Fruit fly (Drosophila melanogaster): ENCODE results near the gene CG46434.
A peak's percentile ranks its signal among the peaks of the same experiment; 100 is the strongest.

CG46434 gene

dm6 chr3L:19544105-19544504 lies at the start of gene CG46434, which contains the start of gene Dred:
Gene CG46434 (minus strand): TSS chr3L:19544205.
Gene Dred (minus strand): TSS chr3L:19544205.
- TF ChIP-seq noc (tag; optimal IDR thresholded peaks at IDR 0.05): no peak

dm6 chr3L:19590422-19590821 lies 46.4 kb upstream of the CG46434 start, which contains the start of gene CG14100:
Gene CG14100 (minus strand): TSS chr3L:19590524.
- peak; percentile 100 for TF ChIP-seq noc (tag; optimal IDR thresholded peaks at IDR 0.05)

DNA sequence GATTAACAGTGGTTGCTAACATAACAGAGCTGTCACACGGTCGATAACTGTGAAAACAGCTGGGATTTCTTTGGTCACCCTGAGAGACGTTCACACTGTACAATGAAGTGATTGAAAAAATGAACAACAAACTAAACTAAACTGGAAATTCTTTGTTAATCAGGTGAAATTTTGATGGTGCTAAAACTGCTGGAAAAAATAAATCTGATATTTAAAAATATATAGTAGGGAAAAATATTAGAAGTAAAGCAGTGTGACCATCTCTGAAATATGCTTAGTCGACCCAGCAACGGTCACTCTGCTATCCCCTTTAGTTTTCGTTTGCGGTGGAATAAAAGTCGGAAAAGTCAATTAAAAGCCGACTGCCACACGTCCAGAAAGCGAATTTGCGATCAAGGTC lies 42.0 kb upstream of the CG46434 start, which contains the start of the genes CG9231 and CG9330:
CG9231 (minus strand) TSS at position 25 of the 400 bp plus-strand sequence.
CG9330 (plus strand) TSS at position 275 of the 400 bp plus-strand sequence.
- TF ChIP-seq noc (tag; optimal IDR thresholded peaks at IDR 0.05): no peak

- no peak for TF ChIP-seq noc (tag; optimal IDR thresholded peaks at IDR 0.05)
These were observed 40.4 kb upstream of the CG46434 start, which contains the start of gene Shal for dm6 chr3L:19584369-19584915. Gene Shal (minus strand): TSS chr3L:19584568.

DNA sequence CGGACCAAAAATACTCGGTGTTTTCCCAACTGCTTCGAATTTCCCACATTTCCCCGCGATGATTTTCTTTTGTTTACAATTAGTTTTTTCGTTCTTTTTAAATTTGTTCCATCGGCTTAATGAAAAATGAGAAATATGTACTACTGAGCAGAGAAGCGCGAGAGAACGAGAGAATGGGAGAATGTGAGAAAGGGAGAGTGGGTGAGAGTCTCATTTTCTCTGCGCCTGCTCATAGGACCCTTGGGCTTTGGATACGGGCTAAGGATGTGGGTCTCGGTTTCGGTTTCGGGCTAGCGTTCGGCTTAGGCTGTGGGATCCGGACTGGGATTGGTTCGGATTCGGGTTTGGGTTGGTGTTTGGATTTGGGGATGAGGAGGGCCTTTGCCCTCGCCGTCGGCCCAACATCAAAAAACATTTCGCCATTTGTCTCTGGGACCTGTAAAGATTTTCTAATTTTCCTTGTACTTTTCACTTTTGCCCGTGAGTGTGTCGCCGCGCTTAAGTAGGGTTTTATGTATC lies 36.8 kb upstream of the CG46434 start:
- TF ChIP-seq noc (tag; optimal IDR thresholded peaks at IDR 0.05): no peak

- no peak for TF ChIP-seq noc (tag; optimal IDR thresholded peaks at IDR 0.05)
These were observed 35.3 kb upstream of the CG46434 start for dm6 chr3L:19579346-19579745.

DNA sequence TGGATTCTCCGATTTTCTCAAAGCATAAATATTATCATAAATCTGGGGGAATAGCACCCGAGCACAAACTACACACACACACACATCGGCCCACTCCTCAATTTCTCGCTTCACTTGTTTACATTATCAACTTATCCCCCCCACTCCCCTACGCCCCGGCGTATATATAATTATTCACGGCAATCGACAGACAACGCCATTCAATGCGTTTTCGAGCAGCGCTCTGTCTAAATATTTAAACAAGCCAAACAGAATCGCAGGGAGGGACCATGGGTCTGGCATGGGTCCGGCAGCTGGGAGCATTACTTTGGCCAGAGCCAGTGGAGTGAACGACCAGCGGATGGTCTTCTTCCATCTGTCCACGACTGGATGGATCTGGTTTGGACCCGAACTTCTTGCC lies 31.6 kb upstream of the CG46434 start:
- TF ChIP-seq noc (tag; optimal IDR thresholded peaks at IDR 0.05): no peak

DNA sequence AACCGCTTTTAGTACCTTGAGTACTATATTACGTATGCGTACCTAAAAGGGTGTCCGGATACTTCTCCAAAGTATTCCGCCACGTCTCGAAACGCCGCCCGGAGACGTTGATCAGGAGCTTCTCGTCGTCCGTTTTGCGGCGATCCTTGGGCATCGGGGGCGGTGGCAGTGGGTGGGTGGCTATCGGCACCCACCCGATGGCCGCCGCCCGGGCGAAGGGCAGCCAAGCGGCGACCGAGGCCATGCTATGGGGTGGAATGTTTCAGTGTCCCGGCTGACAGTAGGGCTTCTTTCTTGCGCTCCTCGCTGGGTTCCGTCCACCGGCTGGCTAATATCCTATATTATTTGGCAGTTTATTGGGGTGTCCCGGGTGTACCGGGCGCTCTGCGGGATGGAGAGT lies 30.4 kb upstream of the CG46434 start:
- TF ChIP-seq noc (tag; optimal IDR thresholded peaks at IDR 0.05): no peak

DNA sequence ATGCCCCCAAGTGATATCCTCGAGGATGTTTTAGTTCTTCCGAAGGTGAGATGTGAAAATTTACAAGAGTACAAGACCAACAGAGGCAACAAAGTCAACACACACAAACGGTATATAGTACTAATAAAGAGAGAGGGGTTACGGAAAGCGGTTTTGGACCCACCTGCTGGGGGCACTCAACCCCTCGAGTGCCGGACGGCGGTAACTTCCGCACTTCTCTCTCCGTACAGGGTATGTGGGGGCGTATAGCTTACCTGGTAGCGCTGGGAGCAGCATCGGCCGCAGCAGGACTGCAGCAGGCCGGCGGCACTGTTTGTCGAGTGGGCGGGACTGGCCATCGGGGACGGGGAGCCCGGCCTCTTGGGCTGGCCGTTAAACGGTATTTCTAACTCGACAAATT lies 25.4 kb upstream of the CG46434 start:
- TF ChIP-seq noc (tag; optimal IDR thresholded peaks at IDR 0.05): no peak

- no peak for TF ChIP-seq noc (tag; optimal IDR thresholded peaks at IDR 0.05)
These were observed 25.0 kb upstream of the CG46434 start for dm6 chr3L:19568999-19569398.

- TF ChIP-seq noc (tag; optimal IDR thresholded peaks at IDR 0.05): no peak
These were observed 22.1 kb upstream of the CG46434 start for dm6 chr3L:19566127-19566526.

DNA sequence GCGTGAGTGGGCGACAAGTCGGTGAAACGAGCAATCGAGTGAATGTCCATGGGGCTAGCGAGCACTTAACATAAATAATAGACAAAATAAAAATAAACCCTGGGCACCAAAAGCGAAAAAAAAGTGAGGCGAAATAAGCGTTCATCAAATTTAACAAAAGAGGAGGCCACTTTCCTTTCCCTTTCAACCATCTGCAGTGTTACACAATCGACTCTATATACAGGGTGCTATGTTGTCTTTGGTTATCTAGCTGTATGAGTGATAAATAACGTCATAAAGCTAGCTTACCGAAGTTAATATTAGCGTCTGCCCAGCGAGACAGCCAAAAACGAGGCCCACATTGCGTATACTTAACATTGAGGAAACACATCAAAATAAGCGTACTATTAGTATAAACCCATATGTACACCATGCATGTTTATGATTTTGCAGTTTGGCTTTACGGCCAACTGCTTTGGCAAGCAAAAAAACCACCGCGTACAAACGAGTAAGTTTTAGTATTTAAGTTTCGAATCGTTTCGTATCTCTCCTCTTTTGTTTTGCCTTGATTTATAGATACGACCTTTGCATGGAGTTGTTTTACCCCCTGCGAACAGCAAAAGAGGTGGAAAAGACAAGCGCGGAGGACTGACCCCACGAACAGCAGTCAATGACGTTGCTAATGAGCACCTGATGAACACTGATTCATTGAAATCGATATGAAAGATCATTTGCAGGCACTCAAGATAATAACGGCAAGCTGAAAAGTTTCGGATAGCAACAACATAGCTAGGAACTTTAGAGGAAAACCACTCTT lies 21.1 kb upstream of the CG46434 start:
- TF ChIP-seq noc (tag; optimal IDR thresholded peaks at IDR 0.05): no peak

- TF ChIP-seq noc (tag; optimal IDR thresholded peaks at IDR 0.05): no peak
These were observed 19.0 kb upstream of the CG46434 start for dm6 chr3L:19563014-19563413.

dm6 chr3L:19562146-19562700 lies 18.2 kb upstream of the CG46434 start:
- TF ChIP-seq noc (tag; optimal IDR thresholded peaks at IDR 0.05): no peak

- peak; percentile 96 for TF ChIP-seq noc (tag; optimal IDR thresholded peaks at IDR 0.05)
These were observed 17.7 kb upstream of the CG46434 start for dm6 chr3L:19561745-19562144.

DNA sequence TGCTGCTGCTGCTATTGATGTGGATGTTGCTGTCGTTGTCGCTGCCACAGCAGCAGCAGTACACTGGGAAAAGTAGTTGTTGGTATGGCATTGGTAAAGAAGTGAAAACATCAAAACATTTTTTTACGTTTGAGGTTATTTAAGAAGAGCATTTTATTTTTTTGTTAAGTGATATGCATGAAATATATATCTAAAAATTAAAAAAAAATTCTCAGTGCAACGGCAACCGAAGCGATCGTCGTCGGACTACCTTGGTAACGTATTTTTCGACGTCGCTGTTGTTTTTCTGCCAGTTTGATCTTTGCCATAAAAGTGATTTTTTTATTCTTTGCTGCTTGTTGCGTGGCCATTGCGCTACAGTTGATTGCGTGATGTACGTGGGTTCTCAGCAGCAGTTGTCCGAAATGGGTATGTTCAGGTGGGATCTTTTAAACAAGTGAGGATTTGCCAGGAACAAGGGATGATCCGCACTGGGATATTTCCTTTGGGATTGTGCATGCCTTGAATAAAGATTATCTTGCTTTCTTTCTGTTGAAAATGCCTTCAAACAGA lies 16.8 kb upstream of the CG46434 start:
- peak; percentile 95 for TF ChIP-seq noc (tag; optimal IDR thresholded peaks at IDR 0.05)
